Worm (Caenorhabditis elegans) whole organism, early embryonic: ENCODE data around the gene nape-1.

Experiments used
- B0310.2 ChIP-seq: sonication (generic microtip); optimal IDR thresholded peaks from 2 replicates; lab custom pipeline; 2016; ENCODE audit warnings: mild to moderate bottlenecking, missing genetic modification characterization, missing compliant biosample characterization
- F13C5.2 ChIP-seq: sonication (generic microtip); optimal IDR thresholded peaks from 2 replicates; lab custom pipeline; 2017; ENCODE audit warnings: mild to moderate bottlenecking, missing genetic modification characterization, inconsistent platforms, missing compliant biosample characterization
- aly-1 ChIP-seq: sonication (generic microtip); optimal IDR thresholded peaks from 2 replicates; lab custom pipeline; 2016; ENCODE audit warnings: missing genetic modification characterization, missing compliant biosample characterization
- ama-1 ChIP-seq: fragments of 150-350 bp; optimal IDR thresholded peaks from 2 replicates; lab custom pipeline; 2014
- ceh-13 ChIP-seq: fragments of 200-800 bp; sonication (Bioruptor generic); optimal IDR thresholded peaks from 2 replicates; lab custom pipeline; 2018; ENCODE audit warnings: mild to moderate bottlenecking, missing genetic modification characterization, missing compliant biosample characterization
- ceh-36 ChIP-seq: sonication (generic microtip); optimal IDR thresholded peaks from 2 replicates; lab custom pipeline; 2016; ENCODE audit warnings: missing genetic modification characterization, inconsistent platforms, missing compliant biosample characterization
- ets-7 ChIP-seq: sonication (generic microtip); optimal IDR thresholded peaks from 2 replicates; lab custom pipeline; 2016; ENCODE audit warnings: missing genotype, missing genetic modification characterization, missing compliant biosample characterization
- flt-1 ChIP-seq: fragments of 200-800 bp; sonication (Bioruptor generic); IDR thresholded peaks from 2 replicates; pipeline ENCODE4 v1.3.6; 2022; ENCODE audit warnings: missing genetic modification characterization, missing compliant biosample characterization
- hmbx-1 ChIP-seq: sonication (generic microtip); optimal IDR thresholded peaks from 2 replicates; lab custom pipeline; 2016; ENCODE audit warnings: mild to moderate bottlenecking, missing genetic modification characterization, missing compliant biosample characterization
- hmg-4 ChIP-seq: fragments of 200-800 bp; sonication (Bioruptor generic); optimal IDR thresholded peaks from 2 replicates; lab custom pipeline; 2018; ENCODE audit warnings: mild to moderate bottlenecking, missing genetic modification characterization, missing compliant biosample characterization
- hnd-1 ChIP-seq: sonication (generic microtip); optimal IDR thresholded peaks from 2 replicates; lab custom pipeline; 2016; ENCODE audit warnings: missing genetic modification characterization, missing compliant biosample characterization
- pes-1 ChIP-seq: fragments of 200-800 bp; sonication (Bioruptor generic); IDR thresholded peaks from 2 replicates; pipeline ENCODE4 v1.3.6; 2022; ENCODE audit warnings: missing genetic modification reagents, missing genetic modification characterization, missing compliant biosample characterization
- scrt-1 ChIP-seq: fragments of 200-800 bp; sonication (Bioruptor generic); IDR thresholded peaks from 2 replicates; pipeline ENCODE4 v1.3.6; 2022; ENCODE audit warnings: missing genetic modification characterization, missing compliant biosample characterization
- sea-1 ChIP-seq: fragments of 200-800 bp; sonication (Bioruptor generic); conservative IDR thresholded peaks from 2 replicates; pipeline ENCODE4 v1.3.6; 2022; ENCODE audit warnings: missing genetic modification characterization, missing compliant biosample characterization
- tbx-11 ChIP-seq: fragments of 200-800 bp; sonication (Bioruptor generic); IDR thresholded peaks from 2 replicates; pipeline ENCODE4 v1.3.6; 2022; ENCODE audit warnings: missing genetic modification characterization, missing compliant biosample characterization
- tbx-37 ChIP-seq: fragments of 200-800 bp; sonication (Bioruptor generic); conservative IDR thresholded peaks from 2 replicates; pipeline ENCODE4 v1.3.6; 2022; ENCODE audit warnings: missing genetic modification reagents, missing genetic modification characterization, missing compliant biosample characterization
- tra-4 ChIP-seq: sonication (generic microtip); optimal IDR thresholded peaks from 2 replicates; lab custom pipeline; 2017; ENCODE audit warnings: missing genetic modification characterization, missing compliant biosample characterization

nape-1 gene

ce11 chrIV:3742426-3742839 lies 1.8 kb upstream of the nape-1 start:
- TF ChIP-seq F13C5.2 = peak; percentile 28
- peak; percentile 73 for TF ChIP-seq hmg-4 (GFP tag; lab: Kevin White, UChicago)
- no peak for TF ChIP-seq sea-1 (GFP tag; lab: Robert Waterston, UW)
- TF ChIP-seq scrt-1 (GFP tag; lab: Robert Waterston, UW) = no peak
- no peak for TF ChIP-seq flt-1 (GFP tag; lab: Robert Waterston, UW)
- no peak for TF ChIP-seq B0310.2 (tag; lab: Kevin White, UChicago)

ce11 chrIV:3741874-3742273 lies 1.2 kb upstream of the nape-1 start:
- TF ChIP-seq F13C5.2 = no peak
- TF ChIP-seq ceh-13 (GFP tag; lab: Kevin White, UChicago) = no peak
- TF ChIP-seq pes-1 = no peak
- no peak for TF ChIP-seq aly-1 (tag; lab: Kevin White, UChicago)
- no peak for TF ChIP-seq tbx-37 (GFP tag; lab: Robert Waterston, UW)

ce11 chrIV:3738655-3739403 lies 1.9 kb downstream of the nape-1 start, which contains the start of gene nape-2:
nape-2 (minus strand) TSS chrIV:3738925.
- TF ChIP-seq tra-4 (tag; lab: Kevin White, UChicago) = no peak
- no peak for TF ChIP-seq tbx-11 (GFP tag; lab: Robert Waterston, UW)
- no peak for TF ChIP-seq ceh-13 (GFP tag; lab: Kevin White, UChicago)
- no peak for TF ChIP-seq ama-1 (lab: Kevin White, UChicago)
- no peak for TF ChIP-seq pes-1
- no peak for TF ChIP-seq F13C5.2

- TF ChIP-seq hmbx-1 = no peak
- no peak for TF ChIP-seq ets-7 (tag; lab: Kevin White, UChicago)
- no peak for TF ChIP-seq hnd-1 (tag; lab: Kevin White, UChicago)
- no peak for TF ChIP-seq ceh-36 (tag; lab: Kevin White, UChicago)
- TF ChIP-seq B0310.2 (tag; lab: Kevin White, UChicago) = no peak
- no peak for TF ChIP-seq hmg-4 (GFP tag; lab: Kevin White, UChicago)
- TF ChIP-seq flt-1 (GFP tag; lab: Robert Waterston, UW) = no peak
- TF ChIP-seq tbx-11 (GFP tag; lab: Robert Waterston, UW) = no peak
Measured at ce11 chrIV:3736244-3736643, 4.4 kb downstream of the nape-1 start.

- no peak for TF ChIP-seq scrt-1 (GFP tag; lab: Robert Waterston, UW)
- TF ChIP-seq hmbx-1 = no peak
- no peak for TF ChIP-seq tbx-37 (GFP tag; lab: Robert Waterston, UW)
- TF ChIP-seq B0310.2 (tag; lab: Kevin White, UChicago) = no peak
- no peak for TF ChIP-seq pes-1
- TF ChIP-seq flt-1 (GFP tag; lab: Robert Waterston, UW) = no peak
- no peak for TF ChIP-seq ceh-13 (GFP tag; lab: Kevin White, UChicago)
- no peak for TF ChIP-seq hnd-1 (tag; lab: Kevin White, UChicago)
- no peak for TF ChIP-seq aly-1 (tag; lab: Kevin White, UChicago)
- TF ChIP-seq hmg-4 (GFP tag; lab: Kevin White, UChicago) = no peak
- no peak for TF ChIP-seq ceh-36 (tag; lab: Kevin White, UChicago)
- no peak for TF ChIP-seq tra-4 (tag; lab: Kevin White, UChicago)
- no peak for TF ChIP-seq sea-1 (GFP tag; lab: Robert Waterston, UW)
- TF ChIP-seq ets-7 (tag; lab: Kevin White, UChicago) = no peak
- TF ChIP-seq F13C5.2 = no peak
Measured at ce11 chrIV:3733287-3733686, 7.4 kb downstream of the nape-1 start.

ce11 chrIV:3731430-3731829 lies 9.2 kb downstream of the nape-1 start:
- TF ChIP-seq hmg-4 (GFP tag; lab: Kevin White, UChicago) = no peak

ce11 chrIV:3725845-3726244 lies 14.8 kb downstream of the nape-1 start, which contains the start of gene smgl-2:
smgl-2 (plus strand) TSS chrIV:3726164.
- TF ChIP-seq B0310.2 (tag; lab: Kevin White, UChicago) = no peak
- TF ChIP-seq ceh-13 (GFP tag; lab: Kevin White, UChicago) = no peak
- TF ChIP-seq hnd-1 (tag; lab: Kevin White, UChicago) = no peak
- TF ChIP-seq aly-1 (tag; lab: Kevin White, UChicago) = no peak
- no peak for TF ChIP-seq sea-1 (GFP tag; lab: Robert Waterston, UW)
- TF ChIP-seq scrt-1 (GFP tag; lab: Robert Waterston, UW) = no peak
- TF ChIP-seq tbx-37 (GFP tag; lab: Robert Waterston, UW) = no peak
- TF ChIP-seq F13C5.2 = peak; percentile 78
- TF ChIP-seq ceh-36 (tag; lab: Kevin White, UChicago) = no peak
- no peak for TF ChIP-seq pes-1
- TF ChIP-seq tbx-11 (GFP tag; lab: Robert Waterston, UW) = no peak
- no peak for TF ChIP-seq ets-7 (tag; lab: Kevin White, UChicago)
- TF ChIP-seq flt-1 (GFP tag; lab: Robert Waterston, UW) = no peak
- no peak for TF ChIP-seq tra-4 (tag; lab: Kevin White, UChicago)
- no peak for TF ChIP-seq ama-1 (lab: Kevin White, UChicago)
- TF ChIP-seq hmbx-1 = no peak
- TF ChIP-seq hmg-4 (GFP tag; lab: Kevin White, UChicago) = peak; percentile 21

ce11 chrIV:3725361-3725760 lies 15.3 kb downstream of the nape-1 start, which contains the start of gene Y37E11AM.2:
Y37E11AM.2 (minus strand) TSS chrIV:3725461.
- TF ChIP-seq tbx-11 (GFP tag; lab: Robert Waterston, UW) (no peak), tbx-37 (GFP tag; lab: Robert Waterston, UW) (no peak), hmg-4 (GFP tag; lab: Kevin White, UChicago) (no peak), scrt-1 (GFP tag; lab: Robert Waterston, UW) (no peak), B0310.2 (tag; lab: Kevin White, UChicago) (no peak), pes-1 (no peak), aly-1 (tag; lab: Kevin White, UChicago) (no peak), hmbx-1 (no peak), ama-1 (lab: Kevin White, UChicago) (no peak), flt-1 (GFP tag; lab: Robert Waterston, UW) (no peak), ets-7 (tag; lab: Kevin White, UChicago) (no peak), ceh-13 (GFP tag; lab: Kevin White, UChicago) (no peak)
